Worm (Caenorhabditis elegans) whole organism, young adult: ENCODE data around the gene sri-27.
A peak's percentile ranks its signal among the peaks of the same experiment; 100 is the strongest.

Experiments
- C17E4.6 ChIP-seq: fragments of 200-800 bp; sonication (Bioruptor generic); IDR thresholded peaks from 2 replicates; pipeline ENCODE4 v1.3.6; 2022; ENCODE audit warnings: missing genetic modification reagents, missing genetic modification characterization, missing compliant biosample characterization
- F37B4.10 ChIP-seq: fragments of 200-800 bp; sonication (Bioruptor generic); IDR thresholded peaks from 2 replicates; pipeline ENCODE4 v1.3.6; 2022; ENCODE audit warnings: missing genetic modification characterization, missing compliant biosample characterization
- F39B2.1 ChIP-seq: fragments of 200-800 bp; sonication (Bioruptor generic); IDR thresholded peaks from 2 replicates; pipeline ENCODE4 v1.3.6; 2022; ENCODE audit warnings: missing genetic modification reagents, missing genetic modification characterization, missing compliant biosample characterization
- F49E8.2 ChIP-seq: sonication (generic microtip); optimal IDR thresholded peaks from 3 replicates; lab custom pipeline; 2017; ENCODE audit warnings: missing genetic modification characterization, mild to moderate bottlenecking, missing compliant biosample characterization, antibody characterized with exemption, moderate library complexity; ENCODE audit not compliant: insufficient read depth
- F57C9.4 ChIP-seq: sonication (generic microtip); optimal IDR thresholded peaks from 2 replicates; lab custom pipeline; 2017; ENCODE audit warnings: mild to moderate bottlenecking, missing genetic modification characterization, missing compliant biosample characterization
- K11D2.4 ChIP-seq: fragments of 200-800 bp; sonication (Bioruptor generic); IDR thresholded peaks from 2 replicates; pipeline ENCODE4 v1.3.6; 2022; ENCODE audit warnings: missing genetic modification reagents, missing genetic modification characterization, missing compliant biosample characterization
- T07F8.4 ChIP-seq: sonication (generic microtip); optimal IDR thresholded peaks from 2 replicates; lab custom pipeline; 2016; ENCODE audit warnings: mild to moderate bottlenecking, missing genetic modification characterization, moderate library complexity, missing compliant biosample characterization
- Y53F4B.3 ChIP-seq: fragments of 200-800 bp; sonication (Bioruptor generic); IDR thresholded peaks from 2 replicates; pipeline ENCODE4 v1.3.6; 2022; ENCODE audit warnings: missing genetic modification reagents, missing genetic modification characterization, missing compliant biosample characterization
- Y53G8AR.9 ChIP-seq: fragments of 200-800 bp; sonication (Bioruptor generic); conservative IDR thresholded peaks from 2 replicates; pipeline ENCODE4 v1.3.6; 2022; ENCODE audit warnings: missing genetic modification reagents, missing genetic modification characterization, missing compliant biosample characterization
- Y95B8A.8 ChIP-seq: fragments of 200-800 bp; sonication (Bioruptor generic); IDR thresholded peaks from 2 replicates; pipeline ENCODE4 v1.3.6; 2022; ENCODE audit warnings: missing genetic modification reagents, missing genetic modification characterization, missing compliant biosample characterization
- akir-1 ChIP-seq: fragments of 200-800 bp; sonication (Bioruptor generic); optimal IDR thresholded peaks from 2 replicates; lab custom pipeline; 2018; ENCODE audit warnings: mild to moderate bottlenecking, missing genetic modification characterization, moderate library complexity, missing compliant biosample characterization
- ama-1 ChIP-seq, 3 experiments: fragments of 150-350 bp in 1 of 3; sonication (generic microtip) in 2 of 3; optimal IDR thresholded peaks; 2 replicates each; lab custom pipeline; 2014 to 2018; ENCODE audit warnings: missing biosample characterization in 2 of 3, missing genetic modification characterization in 2 of 3, missing genetic modification reagents in 2 of 3
- aptf-2 ChIP-seq: fragments of 200-800 bp; sonication (Bioruptor generic); conservative IDR thresholded peaks from 2 replicates; pipeline ENCODE4 v1.3.6; 2022; ENCODE audit warnings: missing genetic modification reagents, missing genetic modification characterization, missing compliant biosample characterization
- aptf-3 ChIP-seq: fragments of 200-800 bp; sonication (Bioruptor generic); IDR thresholded peaks from 2 replicates; pipeline ENCODE4 v1.3.6; 2022; ENCODE audit warnings: missing genetic modification characterization, missing compliant biosample characterization
- bed-1 ChIP-seq: fragments of 200-800 bp; sonication (Bioruptor generic); IDR thresholded peaks from 2 replicates; pipeline ENCODE4 v1.3.6; 2022; ENCODE audit warnings: missing genetic modification reagents, missing genetic modification characterization, missing compliant biosample characterization
- cebp-2 ChIP-seq: fragments of 200-800 bp; sonication (Bioruptor generic); IDR thresholded peaks from 2 replicates; pipeline ENCODE4 v1.3.6; 2022; ENCODE audit warnings: missing genetic modification characterization, missing compliant biosample characterization
- ceh-27 ChIP-seq: fragments of 200-800 bp; sonication (Bioruptor generic); optimal IDR thresholded peaks from 2 replicates; lab custom pipeline; 2018; ENCODE audit warnings: mild to moderate bottlenecking, missing genetic modification characterization, moderate library complexity, missing compliant biosample characterization
- ceh-58 ChIP-seq: fragments of 200-800 bp; sonication (Bioruptor generic); IDR thresholded peaks from 2 replicates; pipeline ENCODE4 v1.3.6; 2022; ENCODE audit warnings: missing genetic modification characterization, missing compliant biosample characterization
- ceh-79 ChIP-seq: sonication (generic microtip); optimal IDR thresholded peaks from 2 replicates; lab custom pipeline; 2017; ENCODE audit warnings: mild to moderate bottlenecking, missing genetic modification characterization, missing compliant biosample characterization
- ceh-91 ChIP-seq: fragments of 200-800 bp; sonication (Bioruptor generic); IDR thresholded peaks from 2 replicates; pipeline ENCODE4 v1.3.6; 2022; ENCODE audit warnings: missing genetic modification reagents, missing genetic modification characterization, missing compliant biosample characterization
- die-1 ChIP-seq: sonication (generic microtip); optimal IDR thresholded peaks from 2 replicates; lab custom pipeline; 2016; ENCODE audit warnings: missing genotype, mild to moderate bottlenecking, missing genetic modification characterization, missing compliant biosample characterization
- egl-44 ChIP-seq: fragments of 200-800 bp; sonication (Bioruptor generic); IDR thresholded peaks from 2 replicates; pipeline ENCODE4 v1.3.6; 2022; ENCODE audit warnings: missing genetic modification reagents, missing genetic modification characterization, missing compliant biosample characterization
- egrh-3 ChIP-seq: fragments of 200-800 bp; sonication (Bioruptor generic); IDR thresholded peaks from 2 replicates; pipeline ENCODE4 v1.3.6; 2022; ENCODE audit warnings: missing genetic modification reagents, missing genetic modification characterization, missing compliant biosample characterization
- fkh-3 ChIP-seq: sonication (generic microtip); optimal IDR thresholded peaks from 2 replicates; lab custom pipeline; 2016; ENCODE audit warnings: mild to moderate bottlenecking, missing genetic modification characterization, missing compliant biosample characterization
- hlh-26 ChIP-seq: fragments of 200-800 bp; sonication (Bioruptor generic); conservative IDR thresholded peaks from 2 replicates; pipeline ENCODE4 v1.3.6; 2022; ENCODE audit warnings: missing genetic modification reagents, missing genetic modification characterization, missing compliant biosample characterization
- hrde-1 ChIP-seq: sonication (generic microtip); optimal IDR thresholded peaks from 2 replicates; lab custom pipeline; 2016; ENCODE audit warnings: missing genetic modification characterization, mild to moderate bottlenecking, missing compliant biosample characterization, moderate library complexity, missing genotype, missing genetic modification reagents, borderline replicate concordance
- lag-1 ChIP-seq: fragments of 200-800 bp; sonication (Bioruptor generic); IDR thresholded peaks from 2 replicates; pipeline ENCODE4 v1.3.6; 2022; ENCODE audit warnings: missing genetic modification reagents, missing genetic modification characterization, missing compliant biosample characterization
- let-526 ChIP-seq: fragments of 200-800 bp; sonication (Bioruptor generic); IDR thresholded peaks from 2 replicates; pipeline ENCODE4 v1.3.6; 2022; ENCODE audit warnings: missing genetic modification reagents, missing genetic modification characterization, missing compliant biosample characterization
- lsl-1 ChIP-seq: fragments of 200-800 bp; sonication (Bioruptor generic); optimal IDR thresholded peaks from 2 replicates; lab custom pipeline; 2018; ENCODE audit warnings: mild to moderate bottlenecking, missing genetic modification characterization, moderate library complexity, missing compliant biosample characterization
- mcd-1 ChIP-seq: fragments of 200-800 bp; sonication (Bioruptor generic); IDR thresholded peaks from 2 replicates; pipeline ENCODE4 v1.3.6; 2022; ENCODE audit warnings: missing genetic modification reagents, missing genetic modification characterization, missing compliant biosample characterization
- nfya-2 ChIP-seq: fragments of 200-800 bp; sonication (Bioruptor generic); IDR thresholded peaks from 2 replicates; pipeline ENCODE4 v1.3.6; 2022; ENCODE audit warnings: missing genetic modification reagents, missing genetic modification characterization, missing compliant biosample characterization
- nhr-179 ChIP-seq: sonication (generic microtip); optimal IDR thresholded peaks from 2 replicates; lab custom pipeline; 2016; ENCODE audit warnings: mild to moderate bottlenecking, missing genetic modification characterization, missing compliant biosample characterization
- pbrm-1 ChIP-seq: fragments of 200-800 bp; sonication (Bioruptor generic); IDR thresholded peaks from 2 replicates; pipeline ENCODE4 v1.3.6; 2022; ENCODE audit warnings: missing genetic modification reagents, missing genetic modification characterization, missing compliant biosample characterization
- rcor-1 ChIP-seq: fragments of 200-800 bp; sonication (Bioruptor generic); IDR thresholded peaks from 2 replicates; pipeline ENCODE4 v1.3.6; 2022; ENCODE audit warnings: missing genetic modification reagents, missing genetic modification characterization, missing compliant biosample characterization
- sdz-38 ChIP-seq: sonication (generic microtip); optimal IDR thresholded peaks from 2 replicates; lab custom pipeline; 2016; ENCODE audit warnings: missing genotype, missing genetic modification characterization, missing compliant biosample characterization
- sea-2 ChIP-seq: fragments of 200-800 bp; sonication (Bioruptor generic); IDR thresholded peaks from 2 replicates; pipeline ENCODE4 v1.3.6; 2022; ENCODE audit warnings: missing genetic modification characterization, missing compliant biosample characterization
- sptf-2 ChIP-seq: fragments of 200-800 bp; sonication (Bioruptor generic); optimal IDR thresholded peaks from 2 replicates; lab custom pipeline; 2018; ENCODE audit warnings: mild to moderate bottlenecking, missing genetic modification characterization, missing compliant biosample characterization
- tlf-1 ChIP-seq: fragments of 200-800 bp; sonication (Bioruptor generic); optimal IDR thresholded peaks from 2 replicates; lab custom pipeline; 2018; ENCODE audit warnings: mild to moderate bottlenecking, missing genetic modification characterization, missing compliant biosample characterization
- zfh-2 ChIP-seq: fragments of 200-800 bp; sonication (Bioruptor generic); conservative IDR thresholded peaks from 2 replicates; pipeline ENCODE4 v1.3.6; 2022; ENCODE audit warnings: missing genetic modification reagents, missing genetic modification characterization, missing compliant biosample characterization
- ztf-18 ChIP-seq: sonication (generic microtip); optimal IDR thresholded peaks from 2 replicates; lab custom pipeline; 2016; ENCODE audit warnings: missing genotype, mild to moderate bottlenecking, missing genetic modification characterization, missing compliant biosample characterization
- ztf-25 ChIP-seq: fragments of 200-800 bp; sonication (Bioruptor generic); IDR thresholded peaks from 2 replicates; pipeline ENCODE4 v1.3.6; 2022; ENCODE audit warnings: missing genetic modification reagents, missing genetic modification characterization, missing compliant biosample characterization
- ztf-3 ChIP-seq: fragments of 200-800 bp; sonication (Bioruptor generic); optimal IDR thresholded peaks from 2 replicates; lab custom pipeline; 2018; ENCODE audit warnings: mild to moderate bottlenecking, missing genetic modification characterization, missing compliant biosample characterization
- ztf-6 ChIP-seq: fragments of 200-800 bp; sonication (Bioruptor generic); IDR thresholded peaks from 2 replicates; pipeline ENCODE4 v1.3.6; 2022; ENCODE audit warnings: missing genetic modification reagents, missing genetic modification characterization, missing compliant biosample characterization

sri-27 gene

ce11 chrV:1710909-1711308 is 14.5 kb upstream of the sri-27 start, which contains the start of gene srw-100:
srw-100 (plus strand) TSS chrV:1711209.
- TF ChIP-seq F57C9.4 (tag; lab: Kevin White, UChicago) (no peak), let-526 (GFP tag; lab: Robert Waterston, UW) (no peak), lag-1 (GFP tag; lab: Robert Waterston, UW) (no peak), ceh-27 (GFP tag; lab: Kevin White, UChicago) (no peak), sptf-2 (GFP tag; lab: Kevin White, UChicago) (no peak), zfh-2 (GFP tag; lab: Robert Waterston, UW) (no peak), sdz-38 (tag; lab: Kevin White, UChicago) (no peak), hrde-1 (tag; lab: Kevin White, UChicago) (no peak), ceh-79 (no peak), lsl-1 (no peak), Y53F4B.3 (GFP tag; lab: Robert Waterston, UW) (no peak), egl-44 (GFP tag; lab: Robert Waterston, UW) (no peak), ztf-18 (no peak), aptf-2 (GFP tag; lab: Robert Waterston, UW) (no peak), F39B2.1 (GFP tag; lab: Robert Waterston, UW) (no peak)

ce11 chrV:1712471-1712870 is 13.0 kb upstream of the sri-27 start:
- TF ChIP-seq C17E4.6 (GFP tag; lab: Robert Waterston, UW), result peak; percentile 34; the same call in 1 of the 2 replicates

- TF ChIP-seq aptf-3, result 0 out of 2 replicates have a peak, but pooled peaks have one; percentile 21
- TF ChIP-seq ceh-58, result peak; percentile 77; the same call in 1 of the 2 replicates
- TF ChIP-seq F37B4.10 (GFP tag; lab: Robert Waterston, UW), result 0 out of 2 replicates have a peak, but pooled peaks have one; percentile 92
- peak; percentile 8; the same call in 1 of the 2 replicates for TF ChIP-seq ztf-6 (GFP tag; lab: Robert Waterston, UW)
- peak; percentile 63; the same call in 1 of the 2 replicates for TF ChIP-seq lag-1 (GFP tag; lab: Robert Waterston, UW)
- 0 out of 2 replicates have a peak, but pooled peaks have one; percentile 72 for TF ChIP-seq nfya-2 (GFP tag; lab: Robert Waterston, UW)
- 0 out of 2 replicates have a peak, but pooled peaks have one; percentile 73 for TF ChIP-seq bed-1 (GFP tag; lab: Robert Waterston, UW)
- 0 out of 2 replicates have a peak, but pooled peaks have one; percentile 31 for TF ChIP-seq ztf-25 (GFP tag; lab: Robert Waterston, UW)
- peak; percentile 28; the same call in 1 of the 2 replicates for TF ChIP-seq ceh-91
- peak; percentile 37; the same call in 1 of the 2 replicates for TF ChIP-seq cebp-2
- peak; percentile 77; the same call in 1 of the 2 replicates for TF ChIP-seq sea-2 (GFP tag; lab: Robert Waterston, UW)
- TF ChIP-seq Y95B8A.8, result peak; percentile 75
- peak; percentile 64 for TF ChIP-seq K11D2.4 (GFP tag; lab: Robert Waterston, UW)
Measured at ce11 chrV:1713761-1714160, 11.7 kb upstream of the sri-27 start.

- TF ChIP-seq pbrm-1 (GFP tag; lab: Robert Waterston, UW), result no peak
- TF ChIP-seq T07F8.4 (tag; lab: Kevin White, UChicago), result no peak
- TF ChIP-seq aptf-3, result no peak
- no peak for TF ChIP-seq lsl-1
- TF ChIP-seq ama-1 (optimal IDR thresholded peaks at IDR 0.05; lab: Kevin White, UChicago), result no peak
- no peak for TF ChIP-seq ama-1 (GFP tag; optimal IDR thresholded peaks at IDR 0.05; lab: Kevin White, UChicago)
- TF ChIP-seq tlf-1, result no peak
- TF ChIP-seq let-526 (GFP tag; lab: Robert Waterston, UW), result no peak
Measured at ce11 chrV:1716892-1717291, 8.6 kb upstream of the sri-27 start, which contains the start of gene srw-103. srw-103 (plus strand) TSS chrV:1717192.

ce11 chrV:1718232-1718631 is 7.2 kb upstream of the sri-27 start:
- TF ChIP-seq Y53G8AR.9 (GFP tag; lab: Robert Waterston, UW) (no peak), egrh-3 (GFP tag; lab: Robert Waterston, UW) (no peak), ztf-3 (no peak), die-1 (no peak), hlh-26 (GFP tag; lab: Robert Waterston, UW) (no peak), F49E8.2 (tag; lab: Kevin White, UChicago) (no peak), nhr-179 (no peak), akir-1 (GFP tag; lab: Kevin White, UChicago) (no peak), let-526 (GFP tag; lab: Robert Waterston, UW) (no peak), fkh-3 (tag; lab: Kevin White, UChicago) (no peak), mcd-1 (GFP tag; lab: Robert Waterston, UW) (no peak), rcor-1 (GFP tag; lab: Robert Waterston, UW) (no peak)
